Worm (Caenorhabditis elegans) whole organism, late embryonic: ENCODE results near the gene C04C11.1.

Experiments used
- T23F11.4 ChIP-seq: fragments of 200-800 bp; sonication (Bioruptor generic); optimal IDR thresholded peaks from 2 replicates; lab custom pipeline; 2018; ENCODE audit warnings: mild to moderate bottlenecking, missing genetic modification characterization, missing compliant biosample characterization
- ceh-14 ChIP-seq: sonication (generic microtip); optimal IDR thresholded peaks from 2 replicates; lab custom pipeline; 2016; ENCODE audit warnings: missing genotype, missing genetic modification characterization, missing compliant biosample characterization
- hlh-8 ChIP-seq: sonication (generic microtip); optimal IDR thresholded peaks from 2 replicates; lab custom pipeline; 2016; ENCODE audit warnings: missing genotype, missing genetic modification characterization, missing compliant biosample characterization
- pag-3 ChIP-seq: sonication (generic microtip); optimal IDR thresholded peaks from 2 replicates; lab custom pipeline; 2016; ENCODE audit warnings: missing compliant biosample characterization, missing genetic modification characterization, borderline replicate concordance

- TF ChIP-seq T23F11.4 (GFP tag; lab: Kevin White, UChicago) = no peak
- no peak for TF ChIP-seq hlh-8 (tag; lab: Kevin White, UChicago)
- TF ChIP-seq ceh-14 = no peak
- no peak for TF ChIP-seq pag-3 (tag; lab: Kevin White, UChicago)
Observed at ce11 chrX:14015366-14015765, 5.0 kb upstream of the C04C11.1 start, which contains the start of gene C04C11.25.
